Fruit fly (Drosophila melanogaster) whole organism, embryonic: ENCODE measurements around the gene und.
A peak's percentile ranks its signal among the peaks of the same experiment; 100 is the strongest.

Source experiments
- CG10543 ChIP-seq: fragments of 200-800 bp; sonication (Bioruptor generic); optimal IDR thresholded peaks from 3 replicates; lab custom pipeline; 2017; ENCODE audit warnings: missing biosample characterization, mild to moderate bottlenecking, missing genetic modification characterization, moderate library complexity
- CG12071 ChIP-seq: fragments of 200-800 bp; sonication (Bioruptor generic); optimal IDR thresholded peaks from 3 replicates; lab custom pipeline; 2018; ENCODE audit warnings: missing biosample characterization, mild to moderate bottlenecking, missing genetic modification characterization
- CG12659 ChIP-seq: fragments of 200-800 bp; sonication (Bioruptor generic); optimal IDR thresholded peaks from 3 replicates; lab custom pipeline; 2017; ENCODE audit warnings: mild to moderate bottlenecking, missing biosample characterization, missing genetic modification reagents, missing genetic modification characterization
- CG13123 ChIP-seq: fragments of 200-800 bp; sonication (Bioruptor generic); optimal IDR thresholded peaks from 2 replicates; lab custom pipeline; 2016; ENCODE audit warnings: missing biosample characterization, missing genetic modification characterization
- CG13296 ChIP-seq: fragments of 200-800 bp; sonication (Bioruptor generic); optimal IDR thresholded peaks from 3 replicates; lab custom pipeline; 2018; ENCODE audit warnings: missing biosample characterization, mild to moderate bottlenecking, missing genetic modification characterization
- CG14667 ChIP-seq: fragments of 200-800 bp; sonication (Bioruptor generic); IDR thresholded peaks from 2 replicates; pipeline ENCODE4 v1.3.6; 2022; ENCODE audit warnings: missing biosample characterization, missing genetic modification characterization
- CG14965 ChIP-seq: fragments of 200-800 bp; sonication (Bioruptor generic); optimal IDR thresholded peaks from 2 replicates; lab custom pipeline; 2016; ENCODE audit warnings: missing biosample characterization, missing genetic modification characterization, borderline replicate concordance
- CG1603 ChIP-seq: fragments of 200-800 bp; sonication (Bioruptor generic); optimal IDR thresholded peaks from 2 replicates; lab custom pipeline; 2019; ENCODE audit warnings: missing biosample characterization, mild to moderate bottlenecking, missing genetic modification characterization, moderate library complexity
- CG16815 ChIP-seq: fragments of 200-800 bp; sonication (Bioruptor generic); optimal IDR thresholded peaks from 3 replicates; lab custom pipeline; 2017; ENCODE audit warnings: missing biosample characterization, mild to moderate bottlenecking, missing genetic modification characterization
- CG2129 ChIP-seq: fragments of 200-800 bp; sonication (Bioruptor generic); IDR thresholded peaks from 2 replicates; pipeline ENCODE4 v1.3.6; 2022; ENCODE audit warnings: missing biosample characterization, missing genetic modification characterization; ENCODE audit not compliant: partially characterized antibody
- CG2712 ChIP-seq: fragments of 200-800 bp; optimal IDR thresholded peaks from 3 replicates; lab custom pipeline; 2019; ENCODE audit warnings: missing biosample characterization, mild to moderate bottlenecking, missing genetic modification characterization, moderate library complexity
- CG31365 ChIP-seq: fragments of 200-800 bp; sonication (Bioruptor generic); optimal IDR thresholded peaks from 2 replicates; lab custom pipeline; 2018; ENCODE audit warnings: missing biosample characterization, mild to moderate bottlenecking, missing genetic modification characterization
- CG3281 ChIP-seq: fragments of 200-800 bp; sonication (Bioruptor generic); optimal IDR thresholded peaks from 3 replicates; lab custom pipeline; 2017; ENCODE audit warnings: missing biosample characterization, mild to moderate bottlenecking, missing genetic modification characterization
- CG43689 ChIP-seq: fragments of 200-800 bp; sonication (Bioruptor generic); IDR thresholded peaks from 2 replicates; pipeline ENCODE4 v1.3.6; 2022; ENCODE audit warnings: missing biosample characterization, missing genetic modification characterization
- CG6813 ChIP-seq: fragments of 200-800 bp; sonication (Bioruptor generic); optimal IDR thresholded peaks from 2 replicates; lab custom pipeline; 2017; ENCODE audit warnings: missing biosample characterization, missing genetic modification characterization, mild to moderate bottlenecking, moderate library complexity, missing genetic modification reagents
- CG7928 ChIP-seq: fragments of 200-800 bp; sonication (Bioruptor generic); optimal IDR thresholded peaks from 2 replicates; lab custom pipeline; 2017; ENCODE audit warnings: missing biosample characterization, mild to moderate bottlenecking, missing genetic modification characterization
- CG8089 ChIP-seq: fragments of 200-800 bp; sonication (Bioruptor generic); optimal IDR thresholded peaks from 3 replicates; lab custom pipeline; 2016; ENCODE audit warnings: missing biosample characterization, missing genetic modification characterization
- CG8478 ChIP-seq: fragments of >200 bp; optimal IDR thresholded peaks from 2 replicates; lab custom pipeline; 2018
- CG8944 ChIP-seq: fragments of 200-800 bp; sonication (Bioruptor generic); optimal IDR thresholded peaks from 3 replicates; lab custom pipeline; 2016; ENCODE audit warnings: missing biosample characterization, missing genetic modification characterization
- CG9609 ChIP-seq: fragments of 200-800 bp; sonication (Bioruptor generic); optimal IDR thresholded peaks from 3 replicates; lab custom pipeline; 2016; ENCODE audit warnings: missing biosample characterization, missing genetic modification characterization
- D19A ChIP-seq: fragments of 200-800 bp; optimal IDR thresholded peaks from 3 replicates; lab custom pipeline; 2019; ENCODE audit warnings: missing biosample characterization, mild to moderate bottlenecking, missing genetic modification characterization, moderate library complexity
- Dbx ChIP-seq: fragments of 200-800 bp; sonication (Bioruptor generic); IDR thresholded peaks from 3 replicates; pipeline ENCODE4 v1.3.6; 2022; ENCODE audit warnings: missing biosample characterization, missing genetic modification characterization
- Deaf1 ChIP-seq: fragments of 200-800 bp; optimal IDR thresholded peaks from 3 replicates; lab custom pipeline; 2019; ENCODE audit warnings: missing biosample characterization, mild to moderate bottlenecking, missing genetic modification characterization, moderate library complexity
- Dll ChIP-seq: fragments of 200-800 bp; sonication (Bioruptor generic); IDR thresholded peaks from 4 replicates; pipeline ENCODE4 v1.3.6; 2022; ENCODE audit warnings: missing biosample characterization, missing genetic modification characterization; ENCODE audit not compliant: partially characterized antibody
- Dp ChIP-seq: fragments of 200-800 bp; sonication (Bioruptor generic); optimal IDR thresholded peaks from 2 replicates; lab custom pipeline; 2018; ENCODE audit warnings: missing biosample characterization, mild to moderate bottlenecking, missing genetic modification characterization, moderate library complexity
- Ets97D ChIP-seq: fragments of 200-800 bp; sonication (Bioruptor generic); optimal IDR thresholded peaks from 3 replicates; lab custom pipeline; 2016; ENCODE audit warnings: missing biosample characterization, missing genetic modification characterization
- Fer2 ChIP-seq: fragments of 200-800 bp; sonication (Bioruptor generic); optimal IDR thresholded peaks from 2 replicates; lab custom pipeline; 2018; ENCODE audit warnings: missing biosample characterization, mild to moderate bottlenecking, missing genetic modification characterization, moderate library complexity
- H15 ChIP-seq: fragments of 200-800 bp; sonication (Bioruptor generic); IDR thresholded peaks from 3 replicates; pipeline ENCODE4 v1.3.6; 2022; ENCODE audit warnings: missing biosample characterization, missing genetic modification characterization
- Hr3 ChIP-seq: fragments of 200-800 bp; sonication (Bioruptor generic); optimal IDR thresholded peaks from 3 replicates; lab custom pipeline; 2016; ENCODE audit warnings: missing biosample characterization, missing genetic modification characterization
- Hr39 ChIP-seq: fragments of >200 bp; optimal IDR thresholded peaks from 2 replicates; lab custom pipeline; 2017
- Kr ChIP-seq: fragments of 200-800 bp; sonication (Bioruptor generic); optimal IDR thresholded peaks from 2 replicates; lab custom pipeline; 2017; ENCODE audit warnings: missing biosample characterization, mild to moderate bottlenecking, missing genetic modification characterization
- Meics ChIP-seq: fragments of 200-800 bp; sonication (Bioruptor generic); optimal IDR thresholded peaks from 2 replicates; lab custom pipeline; 2017; ENCODE audit warnings: missing biosample characterization, mild to moderate bottlenecking, missing genetic modification characterization
- Myb ChIP-seq: fragments of 200-800 bp; sonication (Bioruptor generic); optimal IDR thresholded peaks from 2 replicates; lab custom pipeline; 2016; ENCODE audit warnings: missing biosample characterization, missing genetic modification characterization
- Side ChIP-seq: fragments of 200-800 bp; sonication (Bioruptor generic); optimal IDR thresholded peaks from 2 replicates; lab custom pipeline; 2016; ENCODE audit warnings: missing biosample characterization, missing genetic modification characterization
- Taf1 ChIP-seq: fragments of 200-800 bp; sonication (Bioruptor generic); IDR thresholded peaks from 2 replicates; pipeline ENCODE4 v1.3.6; 2022; ENCODE audit warnings: missing biosample characterization, missing genetic modification characterization
- az2 ChIP-seq: fragments of 200-800 bp; sonication (Bioruptor generic); optimal IDR thresholded peaks from 3 replicates; lab custom pipeline; 2016; ENCODE audit warnings: missing biosample characterization, missing genetic modification characterization
- corto ChIP-seq: fragments of 200-800 bp; sonication (Bioruptor generic); optimal IDR thresholded peaks from 2 replicates; lab custom pipeline; 2016; ENCODE audit warnings: missing biosample characterization, mild to moderate bottlenecking, missing genetic modification characterization, moderate library complexity
- dysf ChIP-seq: fragments of 200-800 bp; sonication (Bioruptor generic); IDR thresholded peaks from 3 replicates; pipeline ENCODE4 v1.3.6; 2022; ENCODE audit warnings: missing biosample characterization, missing genetic modification characterization
- en ChIP-seq: fragments of 200-800 bp; sonication (Bioruptor generic); optimal IDR thresholded peaks from 2 replicates; lab custom pipeline; 2016; ENCODE audit warnings: missing biosample characterization, missing genetic modification characterization
- eyg ChIP-seq: fragments of 200-800 bp; sonication (Bioruptor generic); optimal IDR thresholded peaks from 3 replicates; lab custom pipeline; 2016; ENCODE audit warnings: missing biosample characterization, missing genetic modification characterization
- fd64A ChIP-seq: fragments of 200-800 bp; sonication (Bioruptor generic); optimal IDR thresholded peaks from 3 replicates; lab custom pipeline; 2018; ENCODE audit warnings: missing biosample characterization, mild to moderate bottlenecking, missing genetic modification characterization
- fru ChIP-seq: fragments of >200 bp; optimal IDR thresholded peaks from 2 replicates; lab custom pipeline; 2017
- gcm ChIP-seq: fragments of 200-800 bp; sonication (Bioruptor generic); optimal IDR thresholded peaks from 2 replicates; lab custom pipeline; 2019; ENCODE audit warnings: missing biosample characterization, mild to moderate bottlenecking, missing genetic modification characterization, moderate library complexity
- hkb ChIP-seq, 2 experiments: fragments of 200-800 bp in 1 of 2; fragments of >200 bp in 1 of 2; sonication (Bioruptor generic) in 1 of 2; IDR thresholded peaks in 1 of 2; optimal IDR thresholded peaks in 1 of 2; 2 replicates each; pipeline versions ENCODE4 v1.3.6 to Lab custom; 2017 to 2022; ENCODE audit warnings: missing biosample characterization in 1 of 2, missing genetic modification characterization in 1 of 2
- jing ChIP-seq: fragments of 200-800 bp; sonication (Bioruptor generic); optimal IDR thresholded peaks from 2 replicates; lab custom pipeline; 2018; ENCODE audit warnings: missing biosample characterization, mild to moderate bottlenecking, missing genetic modification characterization
- kah ChIP-seq: fragments of 200-800 bp; sonication (Bioruptor generic); optimal IDR thresholded peaks from 2 replicates; lab custom pipeline; 2018; ENCODE audit warnings: missing biosample characterization, mild to moderate bottlenecking, missing genetic modification characterization
- ken ChIP-seq: fragments of 200-800 bp; sonication (Bioruptor generic); IDR thresholded peaks from 3 replicates; pipeline ENCODE4 v1.3.6; 2022; ENCODE audit warnings: missing biosample characterization, missing genetic modification characterization
- mld ChIP-seq: fragments of 200-800 bp; sonication (Bioruptor generic); IDR thresholded peaks from 3 replicates; pipeline ENCODE4 v1.3.6; 2022; ENCODE audit warnings: missing biosample characterization, missing genetic modification characterization; ENCODE audit not compliant: partially characterized antibody
- tll ChIP-seq, 2 experiments: fragments of 200-800 bp in 1 of 2; fragments of >200 bp in 1 of 2; sonication (Bioruptor generic) in 1 of 2; optimal IDR thresholded peaks; 2 replicates each; lab custom pipeline; 2017 to 2019; ENCODE audit warnings: missing biosample characterization in 2 of 2, missing genetic modification characterization in 2 of 2, mild to moderate bottlenecking in 1 of 2, moderate library complexity in 1 of 2
- vnd ChIP-seq: fragments of 200-800 bp; sonication (Bioruptor generic); IDR thresholded peaks from 3 replicates; pipeline ENCODE4 v1.3.6; 2022; ENCODE audit warnings: missing biosample characterization, missing genetic modification characterization; ENCODE audit not compliant: partially characterized antibody
- wek ChIP-seq: fragments of 200-800 bp; sonication (Bioruptor generic); optimal IDR thresholded peaks from 3 replicates; lab custom pipeline; 2018; ENCODE audit warnings: missing biosample characterization, mild to moderate bottlenecking, missing genetic modification characterization, moderate library complexity

Gene und

DNA sequence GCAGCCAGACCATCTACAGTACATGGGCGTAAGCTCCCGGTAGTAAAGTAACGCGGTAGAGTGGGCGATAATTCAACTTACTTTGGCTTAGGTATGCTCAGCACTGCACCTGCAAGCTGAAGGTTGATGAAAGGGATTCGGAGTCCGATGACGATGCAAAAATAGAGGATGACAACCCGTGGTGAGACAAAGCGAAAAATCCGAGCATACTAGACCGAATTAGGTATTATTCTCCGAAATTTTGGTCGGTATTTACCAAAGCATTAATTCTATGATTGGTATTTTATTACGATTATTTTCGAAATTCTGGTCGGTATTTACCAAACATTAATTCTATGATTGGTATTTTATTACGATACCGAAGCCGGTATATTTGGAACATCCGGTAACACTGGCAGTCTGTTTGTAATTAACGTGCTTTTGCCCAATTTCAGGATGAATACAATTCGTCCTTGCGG is 27.4 kb downstream of the und start, which contains the start of gene CG4036 (continued):
- TF ChIP-seq CG16815 (GFP tag; lab: Kevin White, UChicago) (no peak), CG13123 (GFP tag; lab: Kevin White, UChicago) (no peak), az2 (GFP tag; lab: Kevin White, UChicago) (no peak), CG14667 (GFP tag; lab: Robert Waterston, UW) (no peak), CG1603 (tag; lab: Kevin White, UChicago) (peak; percentile 72), CG8089 (GFP tag; lab: Kevin White, UChicago) (no peak), CG6813 (GFP tag; lab: Kevin White, UChicago) (no peak), CG7928 (no peak), CG8478 (lab: Kevin White, UChicago) (no peak), fru (lab: Kevin White, UChicago) (no peak), Kr (GFP tag; lab: Kevin White, UChicago) (no peak), vnd (GFP tag; lab: Robert Waterston, UW) (no peak), CG31365 (tag; lab: Kevin White, UChicago) (no peak), dysf (GFP tag; lab: Robert Waterston, UW) (no peak), Dbx (GFP tag; lab: Robert Waterston, UW) (no peak), corto (GFP tag; lab: Kevin White, UChicago) (no peak), CG2712 (tag; lab: Kevin White, UChicago) (peak; percentile 11), Myb (peak; percentile 93), Taf1 (no peak), tll (GFP tag; optimal IDR thresholded peaks at IDR 0.05; lab: Kevin White, UChicago) (no peak), hkb (optimal IDR thresholded peaks at IDR 0.05; lab: Kevin White, UChicago) (peak; percentile 27), hkb (GFP tag; IDR thresholded peaks at IDR 0.05; lab: Robert Waterston, UW) (no peak), CG12659 (peak; percentile 62), kah (GFP tag; lab: Kevin White, UChicago) (no peak), CG2129 (no peak), Dp (GFP tag; lab: Kevin White, UChicago) (peak; percentile 41), CG43689 (GFP tag; lab: Robert Waterston, UW) (no peak), Hr39 (lab: Kevin White, UChicago) (no peak), Fer2 (tag; lab: Kevin White, UChicago) (no peak), wek (GFP tag; lab: Kevin White, UChicago) (no peak), ken (GFP tag; lab: Robert Waterston, UW) (no peak), D19A (tag; lab: Kevin White, UChicago) (no peak), mld (no peak), gcm (no peak), jing (GFP tag; lab: Kevin White, UChicago) (no peak), Deaf1 (tag; lab: Kevin White, UChicago) (no peak), Ets97D (GFP tag; lab: Kevin White, UChicago) (peak; percentile 65), CG14965 (GFP tag; lab: Kevin White, UChicago) (no peak), CG13296 (GFP tag; lab: Kevin White, UChicago) (no peak), H15 (no peak), CG8944 (no peak), CG12071 (no peak), fd64A (GFP tag; lab: Kevin White, UChicago) (no peak), CG10543 (GFP tag; lab: Kevin White, UChicago) (no peak), en (no peak), Hr3 (GFP tag; lab: Kevin White, UChicago) (no peak), CG9609 (GFP tag; lab: Kevin White, UChicago) (no peak), Side (GFP tag; lab: Kevin White, UChicago) (no peak), Dll (peak; percentile 25; the same call in 1 of the 4 replicates), eyg (GFP tag; lab: Kevin White, UChicago) (no peak), CG3281 (GFP tag; lab: Kevin White, UChicago) (no peak), Meics (GFP tag; lab: Kevin White, UChicago) (no peak)
